Fruit fly (Drosophila melanogaster) whole organism, embryonic: ENCODE results near the gene Synd.
A peak's percentile ranks its signal among the peaks of the same experiment; 100 is the strongest.

ENCODE experiments used
- Ada2b ChIP-seq: fragments of 200-800 bp; sonication (Bioruptor generic); IDR thresholded peaks from 2 replicates; pipeline ENCODE4 v1.3.6; 2022; ENCODE audit warnings: missing biosample characterization, missing genetic modification characterization
- Atf-2 ChIP-seq: fragments of 200-800 bp; sonication (Bioruptor generic); optimal IDR thresholded peaks from 2 replicates; lab custom pipeline; 2016; ENCODE audit warnings: missing biosample characterization, missing genetic modification characterization
- Awh ChIP-seq: fragments of 200-800 bp; sonication (Bioruptor generic); IDR thresholded peaks from 2 replicates; pipeline ENCODE4, ENCODE4 v1.3.6; 2022; ENCODE audit warnings: missing biosample characterization, missing genetic modification characterization
- Bgb ChIP-seq: fragments of 200-800 bp; sonication (Bioruptor generic); IDR thresholded peaks from 2 replicates; pipeline ENCODE4 v1.3.6; 2022; ENCODE audit warnings: missing biosample characterization, missing genetic modification characterization; ENCODE audit not compliant: partially characterized antibody
- Blimp-1 ChIP-seq: fragments of 200-800 bp; sonication (Bioruptor generic); optimal IDR thresholded peaks from 3 replicates; lab custom pipeline; 2018; ENCODE audit warnings: missing biosample characterization, missing genetic modification characterization, mild to moderate bottlenecking, moderate library complexity, missing genetic modification reagents
- CG10979 ChIP-seq: fragments of 200-800 bp; sonication (Bioruptor generic); optimal IDR thresholded peaks from 2 replicates; lab custom pipeline; 2018; ENCODE audit warnings: missing biosample characterization, mild to moderate bottlenecking, missing genetic modification characterization, moderate library complexity
- CG11398 ChIP-seq: fragments of 200-800 bp; sonication (Bioruptor generic); optimal IDR thresholded peaks from 2 replicates; lab custom pipeline; 2016; ENCODE audit warnings: missing biosample characterization, missing genetic modification characterization
- CG11723 ChIP-seq: fragments of 200-800 bp; sonication (Bioruptor generic); optimal IDR thresholded peaks from 2 replicates; lab custom pipeline; 2017; ENCODE audit warnings: missing biosample characterization, mild to moderate bottlenecking, missing genetic modification characterization
- CG13424 ChIP-seq: fragments of 200-800 bp; sonication (Bioruptor generic); optimal IDR thresholded peaks from 2 replicates; lab custom pipeline; 2019; ENCODE audit warnings: missing biosample characterization, mild to moderate bottlenecking, missing genetic modification characterization, moderate library complexity
- CG1529 ChIP-seq: fragments of 200-800 bp; sonication (Bioruptor generic); optimal IDR thresholded peaks from 3 replicates; lab custom pipeline; 2018; ENCODE audit warnings: missing biosample characterization, missing genetic modification characterization
- CG16815 ChIP-seq: fragments of 200-800 bp; sonication (Bioruptor generic); optimal IDR thresholded peaks from 3 replicates; lab custom pipeline; 2017; ENCODE audit warnings: missing biosample characterization, mild to moderate bottlenecking, missing genetic modification characterization
- CG17385 ChIP-seq: fragments of 200-800 bp; sonication (Bioruptor generic); optimal IDR thresholded peaks from 3 replicates; lab custom pipeline; 2018; ENCODE audit warnings: missing biosample characterization, mild to moderate bottlenecking, missing genetic modification characterization
- CG18262 ChIP-seq: fragments of 200-800 bp; optimal IDR thresholded peaks from 3 replicates; lab custom pipeline; 2019; ENCODE audit warnings: missing biosample characterization, mild to moderate bottlenecking, missing genetic modification characterization, moderate library complexity
- CG2889 ChIP-seq: fragments of 200-800 bp; sonication (Bioruptor generic); IDR thresholded peaks from 3 replicates; pipeline ENCODE4 v1.3.6; 2022; ENCODE audit warnings: missing biosample characterization, missing genetic modification characterization
- CG34376 ChIP-seq: fragments of 200-800 bp; sonication (Bioruptor generic); optimal IDR thresholded peaks from 2 replicates; lab custom pipeline; 2018; ENCODE audit warnings: missing biosample characterization, mild to moderate bottlenecking, missing genetic modification characterization
- CG34422 ChIP-seq: fragments of 200-800 bp; sonication (Bioruptor generic); IDR thresholded peaks from 3 replicates; pipeline ENCODE4 v1.3.6; 2022; ENCODE audit warnings: missing biosample characterization, missing genetic modification characterization
- CG4424 ChIP-seq: fragments of 200-800 bp; sonication (Bioruptor generic); optimal IDR thresholded peaks from 3 replicates; lab custom pipeline; 2016; ENCODE audit warnings: missing biosample characterization, missing genetic modification characterization
- CG6854 ChIP-seq: fragments of 200-800 bp; sonication (Bioruptor generic); optimal IDR thresholded peaks from 3 replicates; lab custom pipeline; 2017; ENCODE audit warnings: missing biosample characterization, mild to moderate bottlenecking, missing genetic modification characterization
- CkIIα-i1 ChIP-seq: fragments of 200-800 bp; sonication (Bioruptor generic); IDR thresholded peaks from 2 replicates; pipeline ENCODE4 v1.3.6; 2022; ENCODE audit warnings: missing biosample characterization, missing genetic modification characterization
- Deaf1 ChIP-seq: fragments of 200-800 bp; optimal IDR thresholded peaks from 3 replicates; lab custom pipeline; 2019; ENCODE audit warnings: missing biosample characterization, mild to moderate bottlenecking, missing genetic modification characterization, moderate library complexity
- Dp ChIP-seq: fragments of 200-800 bp; sonication (Bioruptor generic); optimal IDR thresholded peaks from 2 replicates; lab custom pipeline; 2018; ENCODE audit warnings: missing biosample characterization, mild to moderate bottlenecking, missing genetic modification characterization, moderate library complexity
- Gsc ChIP-seq: fragments of 200-800 bp; sonication (Bioruptor generic); IDR thresholded peaks from 2 replicates; pipeline ENCODE4 v1.3.6; 2022; ENCODE audit warnings: missing biosample characterization, missing genetic modification characterization
- Myb ChIP-seq: fragments of 200-800 bp; sonication (Bioruptor generic); optimal IDR thresholded peaks from 2 replicates; lab custom pipeline; 2016; ENCODE audit warnings: missing biosample characterization, missing genetic modification characterization
- NK7.1 ChIP-seq: fragments of 200-800 bp; sonication (Bioruptor generic); optimal IDR thresholded peaks from 3 replicates; lab custom pipeline; 2016; ENCODE audit warnings: missing biosample characterization, missing genetic modification characterization
- Oli ChIP-seq: fragments of 200-800 bp; sonication (Bioruptor generic); optimal IDR thresholded peaks from 2 replicates; lab custom pipeline; 2018; ENCODE audit warnings: missing biosample characterization, mild to moderate bottlenecking, missing genetic modification characterization, moderate library complexity
- Poxn ChIP-seq: fragments of 200-800 bp; sonication (Bioruptor generic); IDR thresholded peaks from 2 replicates; pipeline ENCODE4 v1.3.6; 2022; ENCODE audit warnings: missing biosample characterization, missing genetic modification characterization
- Vsx1 ChIP-seq: fragments of 200-800 bp; sonication (Bioruptor generic); optimal IDR thresholded peaks from 2 replicates; lab custom pipeline; 2017; ENCODE audit warnings: missing biosample characterization, mild to moderate bottlenecking, missing genetic modification characterization, missing genetic modification reagents
- Xbp1 ChIP-seq: fragments of 200-800 bp; sonication (Bioruptor generic); optimal IDR thresholded peaks from 3 replicates; lab custom pipeline; 2016; ENCODE audit warnings: missing biosample characterization, mild to moderate bottlenecking, missing genetic modification characterization
- az2 ChIP-seq: fragments of 200-800 bp; sonication (Bioruptor generic); optimal IDR thresholded peaks from 3 replicates; lab custom pipeline; 2016; ENCODE audit warnings: missing biosample characterization, missing genetic modification characterization
- bsh ChIP-seq, 2 experiments: fragments of 200-800 bp; sonication (Bioruptor generic); optimal IDR thresholded peaks; 2 replicates each; lab custom pipeline; 2017 to 2018; ENCODE audit warnings: mild to moderate bottlenecking in 2 of 2, missing biosample characterization in 2 of 2, missing genetic modification characterization in 2 of 2, moderate library complexity in 1 of 2
- chn ChIP-seq: fragments of 200-800 bp; sonication (Bioruptor generic); optimal IDR thresholded peaks from 2 replicates; lab custom pipeline; 2016; ENCODE audit warnings: missing biosample characterization, missing genetic modification characterization
- crp ChIP-seq, 2 experiments: fragments of 200-800 bp; sonication (Bioruptor generic); optimal IDR thresholded peaks; 2 replicates in 1 of 2; 3 replicates in 1 of 2; lab custom pipeline; 2017; ENCODE audit warnings: missing biosample characterization in 2 of 2, missing genetic modification characterization in 2 of 2, mild to moderate bottlenecking in 1 of 2, moderate library complexity in 1 of 2
- dpn ChIP-seq, 2 experiments: fragments of 200-800 bp; sonication (Bioruptor generic); optimal IDR thresholded peaks; 3 replicates each; lab custom pipeline; 2016; ENCODE audit warnings: missing biosample characterization in 2 of 2, missing genetic modification characterization in 2 of 2
- en ChIP-seq: fragments of 200-800 bp; sonication (Bioruptor generic); optimal IDR thresholded peaks from 2 replicates; lab custom pipeline; 2016; ENCODE audit warnings: missing biosample characterization, missing genetic modification characterization
- exex ChIP-seq: fragments of 200-800 bp; sonication (Bioruptor generic); optimal IDR thresholded peaks from 4 replicates; lab custom pipeline; 2018; ENCODE audit warnings: missing biosample characterization, mild to moderate bottlenecking, missing genetic modification characterization, moderate library complexity
- fu2 ChIP-seq: fragments of 200-800 bp; sonication (Bioruptor generic); optimal IDR thresholded peaks from 2 replicates; lab custom pipeline; 2016; ENCODE audit warnings: missing biosample characterization, missing genetic modification characterization
- gem ChIP-seq: fragments of 200-800 bp; sonication (Bioruptor generic); optimal IDR thresholded peaks from 2 replicates; lab custom pipeline; 2019; ENCODE audit warnings: missing biosample characterization, mild to moderate bottlenecking, missing genetic modification characterization, moderate library complexity
- gfzf ChIP-seq: fragments of 200-800 bp; sonication (Bioruptor generic); optimal IDR thresholded peaks from 2 replicates; lab custom pipeline; 2016; ENCODE audit warnings: missing biosample characterization, mild to moderate bottlenecking, missing genetic modification characterization, moderate library complexity
- lbe ChIP-seq: fragments of 200-800 bp; sonication (Bioruptor generic); optimal IDR thresholded peaks from 2 replicates; lab custom pipeline; 2016; ENCODE audit warnings: missing biosample characterization, mild to moderate bottlenecking, missing genetic modification characterization
- pan ChIP-seq, 4 experiments: fragments of >200 bp in 3 of 4; fragments of 200-800 bp in 1 of 4; sonication (Bioruptor generic) in 1 of 4; optimal IDR thresholded peaks in 3 of 4; IDR thresholded peaks in 1 of 4; 2 replicates each; pipeline versions ENCODE4 v1.3.6 to Lab custom; 2017 to 2022; ENCODE audit warnings: missing biosample characterization in 2 of 4, missing genetic modification characterization in 2 of 4, mixed read lengths in 1 of 4
- pzg ChIP-seq: fragments of 200-800 bp; sonication (Bioruptor generic); optimal IDR thresholded peaks from 3 replicates; lab custom pipeline; 2018; ENCODE audit warnings: missing biosample characterization, mild to moderate bottlenecking, missing genetic modification characterization, moderate library complexity
- row ChIP-seq: fragments of 200-800 bp; sonication (Bioruptor generic); IDR thresholded peaks from 3 replicates; pipeline ENCODE4 v1.3.6; 2022; ENCODE audit warnings: missing biosample characterization, missing genetic modification characterization
- slp2 ChIP-seq: fragments of 200-800 bp; sonication (Bioruptor generic); optimal IDR thresholded peaks from 2 replicates; lab custom pipeline; 2016; ENCODE audit warnings: missing biosample characterization, missing genetic modification characterization
- tio ChIP-seq: fragments of 200-800 bp; sonication (Bioruptor generic); optimal IDR thresholded peaks from 2 replicates; lab custom pipeline; 2017; ENCODE audit warnings: missing biosample characterization, missing genetic modification characterization, inconsistent platforms
- tup ChIP-seq: fragments of 200-800 bp; sonication (Bioruptor generic); optimal IDR thresholded peaks from 2 replicates; lab custom pipeline; 2016; ENCODE audit warnings: missing biosample characterization, mild to moderate bottlenecking, missing genetic modification characterization, moderate library complexity
- unpg ChIP-seq: fragments of 200-800 bp; sonication (Bioruptor generic); optimal IDR thresholded peaks from 3 replicates; lab custom pipeline; 2018; ENCODE audit warnings: missing biosample characterization, mild to moderate bottlenecking, missing genetic modification characterization, moderate library complexity
- wdn ChIP-seq: fragments of 200-800 bp; sonication (Bioruptor generic); IDR thresholded peaks from 2 replicates; pipeline ENCODE4 v1.3.6; 2022; ENCODE audit warnings: missing biosample characterization, missing genetic modification characterization

Gene Synd

DNA sequence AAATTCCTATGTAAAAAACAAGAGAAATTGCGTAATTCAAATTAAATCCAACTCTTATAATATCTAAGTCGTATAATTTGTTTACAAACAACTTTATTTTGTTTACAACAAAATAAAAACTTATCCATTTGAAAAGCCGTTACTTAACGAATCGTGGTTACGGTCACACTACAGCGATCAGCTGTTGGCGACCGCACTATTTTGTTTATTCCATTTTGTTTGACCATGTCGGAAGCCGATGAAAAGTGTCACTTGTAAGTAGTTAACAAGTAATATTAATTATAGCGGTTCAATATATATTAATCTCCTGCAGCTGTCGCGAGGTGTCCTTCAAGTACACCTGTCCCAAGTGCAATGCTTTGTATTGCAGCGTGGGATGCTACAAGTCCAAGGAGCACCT lies 1.6 kb upstream of the Synd start, which contains the start of gene CG31223 (continued):
- peak; percentile 10 for TF ChIP-seq Dp (GFP tag; lab: Kevin White, UChicago)

DNA sequence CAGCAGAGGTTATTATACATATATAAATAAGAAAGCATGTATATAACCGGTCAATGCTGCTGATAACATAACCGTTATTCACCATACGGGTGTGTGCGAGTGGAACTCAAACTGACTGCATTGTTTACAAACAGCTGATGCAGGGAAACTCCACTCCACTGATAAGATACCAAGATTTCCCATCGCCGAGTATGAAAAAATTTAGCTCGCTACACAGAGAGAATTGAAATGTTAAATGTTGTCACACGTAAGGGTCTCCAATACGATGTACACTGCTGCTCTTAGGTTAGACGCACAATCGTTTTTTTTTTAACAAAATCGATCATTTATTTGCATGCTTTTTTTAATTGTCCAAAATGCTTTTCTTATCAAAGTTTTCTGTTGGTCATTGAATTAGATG lies 1.1 kb downstream of the Synd start:
- TF ChIP-seq unpg (GFP tag; lab: Kevin White, UChicago): peak; percentile 33
- no peak for TF ChIP-seq CG34376 (GFP tag; lab: Kevin White, UChicago)
- TF ChIP-seq gem (tag; lab: Kevin White, UChicago): peak; percentile 59
- TF ChIP-seq NK7.1 (GFP tag; lab: Kevin White, UChicago): no peak
- TF ChIP-seq Poxn (GFP tag; lab: Robert Waterston, UW): no peak
- TF ChIP-seq Myb: peak; percentile 2
- no peak for TF ChIP-seq fu2 (GFP tag; lab: Kevin White, UChicago)
- no peak for TF ChIP-seq dpn (GFP tag; optimal IDR thresholded peaks at IDR 0.05; lab: Kevin White, UChicago)
- peak; percentile 30 for TF ChIP-seq Oli (tag; lab: Kevin White, UChicago)
- TF ChIP-seq Ada2b: 0 out of 2 replicates have a peak, but pooled peaks have one; percentile 12
- no peak for TF ChIP-seq wdn (GFP tag; lab: Robert Waterston, UW)
- TF ChIP-seq CG4424: no peak
- TF ChIP-seq pzg (GFP tag; lab: Kevin White, UChicago): no peak
- TF ChIP-seq CG2889 (GFP tag; lab: Robert Waterston, UW): 0 out of 3 replicates have a peak, but pooled peaks have one; percentile 17
- TF ChIP-seq crp (GFP tag; optimal IDR thresholded peaks at IDR 0.05; lab: Kevin White, UChicago): peak in 1 of 2 experiments; percentile 11
- TF ChIP-seq Bgb (GFP tag; lab: Robert Waterston, UW): no peak
- no peak for TF ChIP-seq exex (tag; lab: Kevin White, UChicago)
- TF ChIP-seq pan (optimal IDR thresholded peaks at IDR 0.05; lab: Kevin White, UChicago): no peak
- TF ChIP-seq pan (GFP tag; optimal IDR thresholded peaks at IDR 0.05 in 1 of 2, IDR thresholded peaks at IDR 0.05 in 1 of 2): peak in 1 of 2 experiments; percentile 25
- peak; percentile 25 for TF ChIP-seq CG6854 (GFP tag; lab: Kevin White, UChicago)
- no peak for TF ChIP-seq CG11723 (GFP tag; lab: Kevin White, UChicago)
- no peak for TF ChIP-seq Deaf1 (tag; lab: Kevin White, UChicago)
- TF ChIP-seq CG16815 (GFP tag; lab: Kevin White, UChicago): no peak
- TF ChIP-seq tup (GFP tag; lab: Kevin White, UChicago): no peak
- peak; percentile 33 for TF ChIP-seq en
- peak; percentile 57 for TF ChIP-seq az2 (GFP tag; lab: Kevin White, UChicago)
- TF ChIP-seq tio (GFP tag; lab: Kevin White, UChicago): peak; percentile 7
- no peak for TF ChIP-seq lbe (GFP tag; lab: Kevin White, UChicago)
- no peak for TF ChIP-seq CkIIα-i1 (GFP tag; lab: Robert Waterston, UW)
- no peak for TF ChIP-seq Awh
- TF ChIP-seq CG1529 (GFP tag; lab: Kevin White, UChicago): no peak
- TF ChIP-seq chn (GFP tag; lab: Kevin White, UChicago): peak; percentile 22
- TF ChIP-seq CG17385 (GFP tag; lab: Kevin White, UChicago): peak; percentile 14
- no peak for TF ChIP-seq Vsx1 (GFP tag; lab: Kevin White, UChicago)
- peak; percentile 8 for TF ChIP-seq CG18262
- peak; percentile 32 for TF ChIP-seq Blimp-1 (GFP tag; lab: Kevin White, UChicago)
- TF ChIP-seq slp2 (GFP tag; lab: Kevin White, UChicago): peak; percentile 36
- no peak for TF ChIP-seq gfzf
- peak; percentile 21 for TF ChIP-seq CG13424 (tag; lab: Kevin White, UChicago)
- TF ChIP-seq Gsc (GFP tag; lab: Robert Waterston, UW): no peak
- TF ChIP-seq CG11398 (GFP tag; lab: Kevin White, UChicago): no peak
- peak; percentile 29; the same call in 1 of the 3 replicates for TF ChIP-seq CG34422
- TF ChIP-seq row (GFP tag; lab: Robert Waterston, UW): peak; percentile 62
- peak in 1 of 2 experiments; percentile 55 for TF ChIP-seq bsh (GFP tag; optimal IDR thresholded peaks at IDR 0.05; lab: Kevin White, UChicago)
- TF ChIP-seq CG10979 (tag; lab: Kevin White, UChicago): peak; percentile 37
- TF ChIP-seq Xbp1: peak; percentile 54
- peak; percentile 2 for TF ChIP-seq Atf-2 (GFP tag; lab: Kevin White, UChicago)
